Worm (Caenorhabditis elegans) whole organism, L4 larva: Measurements from ENCODE around the gene F23H11.7.
"Not testable (repeated sequence)": the region's sequence is repeated elsewhere in the genome, so short reads cannot be mapped to it uniquely, and the experiment has no call there.

Experiments
- ceh-82 ChIP-seq: sonication (generic microtip); optimal IDR thresholded peaks from 2 replicates; lab custom pipeline; 2017; ENCODE audit warnings: missing biosample characterization, missing genetic modification characterization
- lin-29 ChIP-seq: fragments of 200-800 bp; sonication (Bioruptor generic); IDR thresholded peaks from 2 replicates; pipeline ENCODE4 v1.3.6; 2022; ENCODE audit warnings: missing genetic modification reagents, missing genetic modification characterization, missing compliant biosample characterization
- set-16 ChIP-seq: fragments of 200-800 bp; sonication (Bioruptor generic); IDR thresholded peaks from 2 replicates; pipeline ENCODE4 v1.3.6; 2022; ENCODE audit warnings: missing genetic modification reagents, missing genetic modification characterization, missing compliant biosample characterization

- TF ChIP-seq lin-29 (GFP tag; lab: Robert Waterston, UW); ceh-82 (tag; lab: Kevin White, UChicago); set-16 (GFP tag; lab: Robert Waterston, UW): not testable (repeated sequence)
These were observed 25.1 kb upstream of the F23H11.7 start for ce11 chrIII:944346-944745.
